Worm (Caenorhabditis elegans) whole organism, early embryonic: ENCODE results near the gene syx-6.

Source experiments
- F13C5.2 ChIP-seq: sonication (generic microtip); optimal IDR thresholded peaks from 2 replicates; lab custom pipeline; 2017; ENCODE audit warnings: mild to moderate bottlenecking, missing genetic modification characterization, inconsistent platforms, missing compliant biosample characterization
- ama-1 ChIP-seq: fragments of 150-350 bp; optimal IDR thresholded peaks from 2 replicates; lab custom pipeline; 2014
- ceh-13 ChIP-seq: fragments of 200-800 bp; sonication (Bioruptor generic); optimal IDR thresholded peaks from 2 replicates; lab custom pipeline; 2018; ENCODE audit warnings: mild to moderate bottlenecking, missing genetic modification characterization, missing compliant biosample characterization
- ets-7 ChIP-seq: sonication (generic microtip); optimal IDR thresholded peaks from 2 replicates; lab custom pipeline; 2016; ENCODE audit warnings: missing genotype, missing genetic modification characterization, missing compliant biosample characterization
- flt-1 ChIP-seq: fragments of 200-800 bp; sonication (Bioruptor generic); IDR thresholded peaks from 2 replicates; pipeline ENCODE4 v1.3.6; 2022; ENCODE audit warnings: missing genetic modification characterization, missing compliant biosample characterization
- hmg-4 ChIP-seq: fragments of 200-800 bp; sonication (Bioruptor generic); optimal IDR thresholded peaks from 2 replicates; lab custom pipeline; 2018; ENCODE audit warnings: mild to moderate bottlenecking, missing genetic modification characterization, missing compliant biosample characterization
- hnd-1 ChIP-seq: sonication (generic microtip); optimal IDR thresholded peaks from 2 replicates; lab custom pipeline; 2016; ENCODE audit warnings: missing genetic modification characterization, missing compliant biosample characterization
- scrt-1 ChIP-seq: fragments of 200-800 bp; sonication (Bioruptor generic); IDR thresholded peaks from 2 replicates; pipeline ENCODE4 v1.3.6; 2022; ENCODE audit warnings: missing genetic modification characterization, missing compliant biosample characterization
- sea-1 ChIP-seq: fragments of 200-800 bp; sonication (Bioruptor generic); conservative IDR thresholded peaks from 2 replicates; pipeline ENCODE4 v1.3.6; 2022; ENCODE audit warnings: missing genetic modification characterization, missing compliant biosample characterization
- tbx-11 ChIP-seq: fragments of 200-800 bp; sonication (Bioruptor generic); IDR thresholded peaks from 2 replicates; pipeline ENCODE4 v1.3.6; 2022; ENCODE audit warnings: missing genetic modification characterization, missing compliant biosample characterization
- tra-4 ChIP-seq: sonication (generic microtip); optimal IDR thresholded peaks from 2 replicates; lab custom pipeline; 2017; ENCODE audit warnings: missing genetic modification characterization, missing compliant biosample characterization

DNA sequence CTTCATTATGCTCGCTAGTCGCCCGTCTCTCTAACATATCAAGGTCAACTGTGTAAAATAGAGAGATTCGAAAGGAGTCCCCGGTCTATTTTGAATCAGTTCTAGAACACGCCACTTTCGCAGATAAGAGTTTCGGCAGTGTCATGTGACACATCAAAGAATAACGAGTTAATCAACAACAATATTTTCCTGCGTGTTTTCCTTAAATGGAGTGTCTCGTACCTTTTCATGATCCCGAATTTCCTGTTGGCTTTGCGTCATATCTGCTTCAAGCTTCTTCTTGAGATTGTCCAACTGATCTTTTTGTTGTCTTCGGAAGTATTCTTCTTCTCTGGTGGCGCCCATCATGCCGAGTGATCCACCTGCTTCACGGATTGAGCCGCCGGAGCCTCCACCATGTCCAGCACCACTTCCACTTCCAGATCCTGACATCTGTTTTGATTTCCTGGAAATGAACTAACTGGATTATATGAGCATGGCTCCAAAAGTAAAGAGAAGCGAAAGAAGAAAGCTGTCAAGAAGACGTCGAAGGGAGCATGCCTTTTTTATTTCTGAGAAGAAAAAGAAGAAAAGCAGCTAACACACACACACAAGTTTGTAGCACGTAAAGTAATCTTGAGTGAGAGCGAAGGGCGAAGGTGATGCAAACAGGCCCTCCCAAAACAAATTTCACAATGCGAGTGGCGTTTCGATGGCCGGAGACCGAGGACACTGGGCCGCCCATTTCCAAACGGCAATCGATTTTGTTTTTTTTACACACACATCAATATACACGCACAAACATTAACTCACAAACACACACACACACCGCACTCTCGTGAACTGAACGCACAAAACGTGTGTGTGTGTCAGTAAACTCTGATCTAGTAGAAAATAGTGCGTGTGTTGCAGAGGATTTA lies 48.9 kb upstream of the syx-6 start:
- no peak for TF ChIP-seq ets-7
- TF ChIP-seq ama-1 (lab: Kevin White, UChicago) = no peak
- no peak for TF ChIP-seq sea-1 (GFP tag; lab: Robert Waterston, UW)
- TF ChIP-seq F13C5.2 (tag; lab: Kevin White, UChicago) = no peak
- TF ChIP-seq tbx-11 (GFP tag; lab: Robert Waterston, UW) = no peak
- TF ChIP-seq ceh-13 (GFP tag; lab: Kevin White, UChicago) = no peak
- no peak for TF ChIP-seq scrt-1 (GFP tag; lab: Robert Waterston, UW)
- TF ChIP-seq hmg-4 (GFP tag; lab: Kevin White, UChicago) = no peak
- no peak for TF ChIP-seq tra-4 (tag; lab: Kevin White, UChicago)
- no peak for TF ChIP-seq flt-1 (GFP tag; lab: Robert Waterston, UW)
- TF ChIP-seq hnd-1 = no peak
